Fruit fly (Drosophila melanogaster): ENCODE results near the gene alpha-Cat.

The alpha-Cat gene

DNA sequence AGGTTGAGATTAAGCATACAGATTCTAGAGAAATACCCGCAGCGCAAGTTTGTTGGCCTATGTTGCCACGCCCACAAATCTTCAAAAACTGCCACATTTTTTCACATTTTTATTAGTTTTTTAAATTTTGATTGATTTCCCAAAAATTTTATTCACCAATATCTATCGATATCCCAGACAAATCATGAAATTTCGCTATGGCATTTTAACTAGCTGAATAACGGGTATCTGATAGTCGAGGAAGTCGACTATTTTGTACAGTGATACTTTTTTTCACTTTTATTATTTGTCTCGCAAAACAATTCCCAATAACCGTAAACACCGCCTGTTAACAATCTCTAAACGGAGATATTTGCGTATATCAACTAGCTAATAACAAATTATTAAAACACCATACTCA, 2.2 kb upstream of the alpha-Cat start (continued):
- TF ChIP-seq Poxn (GFP tag; IDR thresholded peaks at IDR 0.05), result no peak
- 0 out of 3 replicates have a peak, but pooled peaks have one; percentile 61 for TF ChIP-seq hb (GFP tag; IDR thresholded peaks at IDR 0.05; ENCODE audit: partially characterized antibody)
- no peak for TF ChIP-seq luna (GFP tag; optimal IDR thresholded peaks at IDR 0.05)
- TF ChIP-seq CG18262 (tag; optimal IDR thresholded peaks at IDR 0.05), result no peak
- TF ChIP-seq odd (GFP tag; optimal IDR thresholded peaks at IDR 0.05), result no peak
- no peak for TF ChIP-seq CG14710 (tag; optimal IDR thresholded peaks at IDR 0.05)
- no peak for TF ChIP-seq CG11560 (tag; IDR thresholded peaks at IDR 0.05)
- TF ChIP-seq CG3726 (GFP tag; IDR thresholded peaks at IDR 0.05), result no peak
- peak; percentile 15; the same call in 1 of the 3 replicates for TF ChIP-seq mld (GFP tag; IDR thresholded peaks at IDR 0.05; ENCODE audit: partially characterized antibody)
- no peak for TF ChIP-seq cwo (GFP tag; optimal IDR thresholded peaks at IDR 0.05)
- no peak for TF ChIP-seq seq (GFP tag; IDR thresholded peaks at IDR 0.05)
- TF ChIP-seq nerfin-2 (GFP tag; IDR thresholded peaks at IDR 0.05; ENCODE audit: partially characterized antibody), result peak; percentile 70
- TF ChIP-seq CG6791 (GFP tag; IDR thresholded peaks at IDR 0.05; ENCODE audit: partially characterized antibody), result peak; percentile 73; the same call in 2 of the 3 replicates
- TF ChIP-seq amos (GFP tag; IDR thresholded peaks at IDR 0.05; ENCODE audit: partially characterized antibody), result 0 out of 2 replicates have a peak, but pooled peaks have one; percentile 11
- TF ChIP-seq vnd (GFP tag; IDR thresholded peaks at IDR 0.05; ENCODE audit: partially characterized antibody), result peak; percentile 38; the same call in 1 of the 3 replicates
- 0 out of 3 replicates have a peak, but pooled peaks have one; percentile 56 for TF ChIP-seq CG7963 (GFP tag; IDR thresholded peaks at IDR 0.05; ENCODE audit: partially characterized antibody)
- no peak for TF ChIP-seq CG17385 (GFP tag; optimal IDR thresholded peaks at IDR 0.05)

DNA sequence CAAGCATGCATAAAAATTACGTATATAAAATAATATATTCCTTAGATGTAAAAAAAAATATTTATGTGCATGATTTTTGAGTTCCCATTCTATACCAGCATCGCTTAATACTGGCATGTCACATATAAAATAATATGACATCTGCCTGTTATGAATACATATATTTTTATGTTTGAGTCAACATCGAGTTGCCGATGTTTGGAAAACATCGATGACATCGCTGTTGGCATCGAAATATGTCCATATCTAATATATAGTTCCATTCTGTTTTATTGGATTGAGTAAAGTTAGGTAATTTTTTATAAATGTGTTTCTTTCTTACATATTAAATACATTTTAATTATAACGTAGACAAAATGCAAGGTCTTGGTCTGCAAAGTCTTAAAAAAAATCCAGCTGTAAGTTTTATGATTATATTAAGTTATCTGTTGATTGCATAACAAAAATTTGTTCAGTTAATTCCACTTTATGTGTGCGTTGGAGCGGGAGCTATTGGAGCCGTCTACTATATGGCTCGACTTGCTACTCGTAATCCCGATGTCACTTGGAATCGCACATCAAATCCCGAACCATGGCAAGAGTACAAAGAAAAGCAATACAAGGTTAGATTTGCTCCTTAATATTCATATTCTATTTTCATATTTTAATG, 1.3 kb upstream of the alpha-Cat start, which contains the start of gene ND-MLRQ:
TSS of gene ND-MLRQ (plus strand) at position 248 of the 649 bp plus-strand sequence.
- TF ChIP-seq CG1603 (tag; optimal IDR thresholded peaks at IDR 0.05) (peak; percentile 93), CG12659 (GFP tag; optimal IDR thresholded peaks at IDR 0.05) (peak; percentile 10), CG2116 (GFP tag; optimal IDR thresholded peaks at IDR 0.05) (peak; percentile 25), CG1024 (GFP tag; IDR thresholded peaks at IDR 0.05) (peak; percentile 98), usp (GFP tag; optimal IDR thresholded peaks at IDR 0.05) (no peak), pfk (GFP tag; optimal IDR thresholded peaks at IDR 0.05) (peak; percentile 32), gem (tag; optimal IDR thresholded peaks at IDR 0.05) (peak; percentile 9), ems (GFP tag; optimal IDR thresholded peaks at IDR 0.05) (no peak), gt (GFP tag; IDR thresholded peaks at IDR 0.05) (no peak), hbn (GFP tag; IDR thresholded peaks at IDR 0.05; ENCODE audit: partially characterized antibody) (0 out of 2 replicates have a peak, but pooled peaks have one; percentile 46), CG17802 (tag; optimal IDR thresholded peaks at IDR 0.05) (peak; percentile 97), ssp (GFP tag; IDR thresholded peaks at IDR 0.05) (peak; percentile 98), dmrt11E (tag; optimal IDR thresholded peaks at IDR 0.05) (peak; percentile 22), CG11723 (GFP tag; optimal IDR thresholded peaks at IDR 0.05) (peak; percentile 57), CG16813 (GFP tag; IDR thresholded peaks at IDR 0.05; ENCODE audit: partially characterized antibody) (peak; percentile 81), Sry-δ (GFP tag; optimal IDR thresholded peaks at IDR 0.05) (peak; percentile 75), C15 (GFP tag; IDR thresholded peaks at IDR 0.05) (no peak), CG14860 (GFP tag; IDR thresholded peaks at IDR 0.05; ENCODE audit: partially characterized antibody) (peak; percentile 50; the same call in 1 of the 3 replicates), Pdp1 (GFP tag; optimal IDR thresholded peaks at IDR 0.05) (peak in 1 of 2 experiments; percentile 97), CG1832 (GFP tag; optimal IDR thresholded peaks at IDR 0.05) (no peak), BEAF-32 (GFP tag; optimal IDR thresholded peaks at IDR 0.05) (peak; percentile 73), CoRest (tag; optimal IDR thresholded peaks at IDR 0.05) (peak; percentile 15), CG30020 (tag; optimal IDR thresholded peaks at IDR 0.05) (peak; percentile 98), CG9817 (tag; optimal IDR thresholded peaks at IDR 0.05) (no peak), CG10267 (tag; optimal IDR thresholded peaks at IDR 0.05) (peak; percentile 19), CG4617 (GFP tag; optimal IDR thresholded peaks at IDR 0.05; ENCODE audit: borderline replicate concordance) (peak; percentile 55), HLH4C (GFP tag; IDR thresholded peaks at IDR 0.05; ENCODE audit: partially characterized antibody) (0 out of 3 replicates have a peak, but pooled peaks have one; percentile 28), knrl (GFP tag; IDR thresholded peaks at IDR 0.05; ENCODE audit: partially characterized antibody) (peak; percentile 67; the same call in 2 of the 3 replicates), pzg (GFP tag; optimal IDR thresholded peaks at IDR 0.05) (peak; percentile 39)

All from whole organism, embryonic.